Worm (Caenorhabditis elegans) whole organism, L2 larva: ENCODE data around the gene nhr-256.

Experiments
- F13H6.1 ChIP-seq: sonication (generic microtip); optimal IDR thresholded peaks from 2 replicates; lab custom pipeline; 2016; ENCODE audit warnings: missing genetic modification characterization, missing compliant biosample characterization
- R02D3.7 ChIP-seq: fragments of 150-350 bp; optimal IDR thresholded peaks from 2 replicates; lab custom pipeline; 2014; ENCODE audit warnings: missing biosample characterization, missing genetic modification characterization
- alr-1 ChIP-seq: fragments of 150-350 bp; optimal IDR thresholded peaks from 2 replicates; lab custom pipeline; 2014; ENCODE audit warnings: missing biosample characterization, missing genetic modification characterization
- ama-1 ChIP-seq: fragments of 150-350 bp; optimal IDR thresholded peaks from 2 replicates; lab custom pipeline; 2018; ENCODE audit warnings: inconsistent platforms
- blmp-1 ChIP-seq: sonication (generic microtip); optimal IDR thresholded peaks from 2 replicates; lab custom pipeline; 2017; ENCODE audit warnings: missing genetic modification characterization, mild to moderate bottlenecking, missing compliant biosample characterization, antibody characterized with exemption, moderate library complexity; ENCODE audit not compliant: insufficient read depth
- ceh-82 ChIP-seq: fragments of 150-350 bp; optimal IDR thresholded peaks from 2 replicates; lab custom pipeline; 2014; ENCODE audit warnings: missing biosample characterization, missing genetic modification characterization
- crh-2 ChIP-seq: sonication (generic microtip); optimal IDR thresholded peaks from 2 replicates; lab custom pipeline; 2017; ENCODE audit warnings: missing biosample characterization, missing genetic modification characterization
- dmd-4 ChIP-seq: sonication (generic microtip); optimal IDR thresholded peaks from 2 replicates; lab custom pipeline; 2017; ENCODE audit warnings: missing biosample characterization, missing genetic modification characterization
- egl-27 ChIP-seq: sonication (generic microtip); optimal IDR thresholded peaks from 3 replicates; lab custom pipeline; 2017; ENCODE audit warnings: missing biosample characterization, missing genetic modification reagents, missing genetic modification characterization
- elt-1 ChIP-seq: fragments of 150-350 bp; optimal IDR thresholded peaks from 2 replicates; lab custom pipeline; 2014; ENCODE audit warnings: missing biosample characterization, missing genetic modification characterization
- elt-3 ChIP-seq: sonication (generic microtip); optimal IDR thresholded peaks from 2 replicates; lab custom pipeline; 2017; ENCODE audit warnings: missing biosample characterization, missing genetic modification characterization
- fos-1 ChIP-seq: fragments of 150-350 bp; optimal IDR thresholded peaks from 2 replicates; lab custom pipeline; 2014; ENCODE audit warnings: missing biosample characterization, missing genetic modification characterization
- gmeb-1 ChIP-seq: fragments of 150-350 bp; optimal IDR thresholded peaks from 2 replicates; lab custom pipeline; 2014; ENCODE audit warnings: missing biosample characterization, missing genetic modification characterization
- lin-13 ChIP-seq: fragments of 150-350 bp; optimal IDR thresholded peaks from 2 replicates; lab custom pipeline; 2014; ENCODE audit warnings: missing biosample characterization, missing genetic modification reagents, missing genetic modification characterization
- lin-39 ChIP-seq: fragments of 150-350 bp; optimal IDR thresholded peaks from 2 replicates; lab custom pipeline; 2014; ENCODE audit warnings: missing biosample characterization, missing genetic modification reagents, missing genetic modification characterization
- lsy-2 ChIP-seq, 2 experiments: fragments of 150-350 bp in 1 of 2; sonication (generic microtip) in 1 of 2; optimal IDR thresholded peaks; 2 replicates each; lab custom pipeline; 2014 to 2017; ENCODE audit warnings: missing biosample characterization in 2 of 2, missing genetic modification characterization in 2 of 2
- mab-5 ChIP-seq: fragments of 150-350 bp; optimal IDR thresholded peaks from 2 replicates; lab custom pipeline; 2014; ENCODE audit warnings: missing biosample characterization, missing genetic modification characterization
- mbf-1 ChIP-seq: sonication (generic microtip); optimal IDR thresholded peaks from 2 replicates; lab custom pipeline; 2017; ENCODE audit warnings: missing biosample characterization, missing genetic modification characterization
- mdl-1 ChIP-seq, 2 experiments: fragments of 150-350 bp in 1 of 2; sonication (generic microtip) in 1 of 2; optimal IDR thresholded peaks; 2 replicates each; lab custom pipeline; 2017; ENCODE audit warnings: missing biosample characterization in 2 of 2, missing genetic modification characterization in 2 of 2
- nhr-10 ChIP-seq: sonication (generic microtip); optimal IDR thresholded peaks from 2 replicates; lab custom pipeline; 2017; ENCODE audit warnings: missing biosample characterization, missing genetic modification characterization
- nhr-11 ChIP-seq: fragments of 150-350 bp; optimal IDR thresholded peaks from 2 replicates; lab custom pipeline; 2014; ENCODE audit warnings: missing biosample characterization, missing genetic modification characterization
- nhr-12 ChIP-seq: fragments of 150-350 bp; optimal IDR thresholded peaks from 2 replicates; lab custom pipeline; 2014; ENCODE audit warnings: missing biosample characterization, missing genetic modification characterization
- nhr-129 ChIP-seq: fragments of 150-350 bp; optimal IDR thresholded peaks from 2 replicates; lab custom pipeline; 2014; ENCODE audit warnings: missing biosample characterization, missing genetic modification characterization
- nhr-21 ChIP-seq: fragments of 150-350 bp; optimal IDR thresholded peaks from 2 replicates; lab custom pipeline; 2014; ENCODE audit warnings: missing biosample characterization, missing genetic modification characterization
- nhr-23 ChIP-seq: fragments of 150-350 bp; optimal IDR thresholded peaks from 2 replicates; lab custom pipeline; 2014; ENCODE audit warnings: missing biosample characterization, missing genetic modification reagents, missing genetic modification characterization
- nhr-237 ChIP-seq: fragments of 150-350 bp; optimal IDR thresholded peaks from 2 replicates; lab custom pipeline; 2014; ENCODE audit warnings: missing biosample characterization, missing genetic modification characterization
- nhr-77 ChIP-seq: fragments of 150-350 bp; optimal IDR thresholded peaks from 2 replicates; lab custom pipeline; 2014; ENCODE audit warnings: missing biosample characterization, missing genetic modification characterization
- sem-4 ChIP-seq: fragments of 150-350 bp; optimal IDR thresholded peaks from 2 replicates; lab custom pipeline; 2014; ENCODE audit warnings: missing biosample characterization, missing genetic modification reagents, missing genetic modification characterization
- skn-1 ChIP-seq: sonication (generic microtip); optimal IDR thresholded peaks from 2 replicates; lab custom pipeline; 2017; ENCODE audit warnings: missing biosample characterization, missing genetic modification characterization
- sma-3 ChIP-seq: sonication (generic microtip); optimal IDR thresholded peaks from 2 replicates; lab custom pipeline; 2016; ENCODE audit warnings: missing genetic modification reagents, missing genetic modification characterization, missing compliant biosample characterization
- sma-9 ChIP-seq, 2 experiments: fragments of 150-350 bp in 1 of 2; sonication (generic microtip) in 1 of 2; optimal IDR thresholded peaks; 2 replicates each; lab custom pipeline; 2014 to 2016; ENCODE audit warnings: missing genetic modification characterization in 2 of 2, mild to moderate bottlenecking in 1 of 2, missing biosample characterization in 1 of 2, missing compliant biosample characterization in 1 of 2, missing genetic modification reagents in 1 of 2, moderate library complexity in 1 of 2
- snpc-4 ChIP-seq: fragments of 150-350 bp; optimal IDR thresholded peaks from 2 replicates; lab custom pipeline; 2014; ENCODE audit warnings: missing biosample characterization, missing genetic modification characterization
- unc-39 ChIP-seq: fragments of 150-350 bp; optimal IDR thresholded peaks from 2 replicates; lab custom pipeline; 2014; ENCODE audit warnings: missing biosample characterization, missing genetic modification characterization
- unc-55 ChIP-seq: fragments of 150-350 bp; sonication (generic microtip); optimal IDR thresholded peaks from 3 replicates; lab custom pipeline; 2014; ENCODE audit warnings: missing biosample characterization, missing genetic modification reagents, missing genetic modification characterization
- unc-62 ChIP-seq: fragments of 150-350 bp; optimal IDR thresholded peaks from 2 replicates; lab custom pipeline; 2014; ENCODE audit warnings: missing biosample characterization, missing genetic modification reagents, missing genetic modification characterization
- zag-1 ChIP-seq: fragments of 150-350 bp; optimal IDR thresholded peaks from 2 replicates; lab custom pipeline; 2014; ENCODE audit warnings: missing biosample characterization, missing genetic modification characterization
- ztf-11 ChIP-seq: sonication (generic microtip); optimal IDR thresholded peaks from 2 replicates; lab custom pipeline; 2017; ENCODE audit warnings: missing biosample characterization, missing genetic modification characterization
- ztf-4 ChIP-seq: fragments of 150-350 bp; optimal IDR thresholded peaks from 2 replicates; lab custom pipeline; 2014; ENCODE audit warnings: missing biosample characterization, missing genetic modification characterization

The nhr-256 gene

ce11 chrV:1756099-1756498, 12.5 kb downstream of the nhr-256 start:
- TF ChIP-seq nhr-77 (no peak), alr-1 (tag; lab: Kevin White, UChicago) (no peak), elt-1 (tag; lab: Kevin White, UChicago) (no peak), unc-62 (GFP tag; lab: Kevin White, UChicago) (no peak), unc-39 (no peak), gmeb-1 (tag; lab: Kevin White, UChicago) (no peak), nhr-21 (tag; lab: Kevin White, UChicago) (no peak), ztf-4 (no peak), F13H6.1 (no peak), nhr-11 (no peak), crh-2 (tag; lab: Kevin White, UChicago) (no peak), ama-1 (no peak)

- TF ChIP-seq fos-1 (tag; lab: Kevin White, UChicago) (peak; percentile 28), nhr-11 (no peak)
These were observed 13.3 kb downstream of the nhr-256 start, which contains the start of gene clec-204 for ce11 chrV:1756856-1757255. Gene clec-204 (plus strand): TSS chrV:1757156.

DNA sequence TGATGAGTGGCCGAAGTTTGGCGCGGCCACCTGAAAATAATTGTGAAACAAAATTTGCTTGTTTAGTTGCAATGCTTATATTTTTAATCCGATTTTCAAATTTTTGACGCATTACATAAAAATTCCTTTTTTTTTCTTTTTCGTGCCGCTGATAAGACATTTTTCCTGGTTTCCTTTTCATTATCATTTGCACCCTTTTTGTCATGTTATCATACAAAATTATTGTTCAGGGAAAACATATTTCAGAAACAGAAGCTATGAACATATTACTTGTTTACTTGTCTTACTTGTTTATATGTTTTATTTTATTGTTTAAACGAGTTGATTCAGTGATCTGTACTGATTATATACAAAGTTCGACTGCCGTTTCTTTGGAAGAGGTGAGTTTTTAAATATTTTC, 17.1 kb downstream of the nhr-256 start, which contains the start of gene clec-205:
clec-205 (plus strand) TSS at position 212 of the 400 bp plus-strand sequence.
- TF ChIP-seq fos-1 (tag; lab: Kevin White, UChicago): peak; percentile 63
- no peak for TF ChIP-seq nhr-23 (tag; lab: Kevin White, UChicago)
- no peak for TF ChIP-seq lsy-2 (tag; optimal IDR thresholded peaks at IDR 0.05; lab: Kevin White, UChicago)
- no peak for TF ChIP-seq nhr-11
- TF ChIP-seq, all 48 proteins: peak for 1

ce11 chrV:1767427-1767826, 23.9 kb downstream of the nhr-256 start:
- no peak for TF ChIP-seq nhr-10 (tag; lab: Kevin White, UChicago)
- TF ChIP-seq nhr-12 (tag; lab: Kevin White, UChicago): no peak
- TF ChIP-seq zag-1: no peak
- no peak for TF ChIP-seq mab-5 (tag; lab: Kevin White, UChicago)
- TF ChIP-seq nhr-237: no peak
- TF ChIP-seq snpc-4 (tag; lab: Kevin White, UChicago): no peak
- no peak for TF ChIP-seq R02D3.7 (tag; lab: Kevin White, UChicago)
- TF ChIP-seq lin-13: no peak
- no peak for TF ChIP-seq alr-1 (tag; lab: Kevin White, UChicago)
- TF ChIP-seq nhr-77: no peak
- no peak for TF ChIP-seq skn-1 (tag; lab: Kevin White, UChicago)
- TF ChIP-seq sem-4 (tag; lab: Kevin White, UChicago): no peak
- no peak for TF ChIP-seq crh-2 (tag; lab: Kevin White, UChicago)
- no peak for TF ChIP-seq dmd-4 (tag; lab: Kevin White, UChicago)
- TF ChIP-seq mdl-1 (tag; optimal IDR thresholded peaks at IDR 0.05; lab: Kevin White, UChicago): no peak

- TF ChIP-seq F13H6.1 (peak; percentile 21), ztf-11 (tag; lab: Kevin White, UChicago) (no peak), dmd-4 (tag; lab: Kevin White, UChicago) (no peak), R02D3.7 (tag; lab: Kevin White, UChicago) (no peak), nhr-12 (tag; lab: Kevin White, UChicago) (no peak), nhr-129 (peak; percentile 62), lsy-2 (tag; optimal IDR thresholded peaks at IDR 0.05; lab: Kevin White, UChicago) (peak in 1 of 2 experiments; percentile 5), fos-1 (tag; lab: Kevin White, UChicago) (peak; percentile 49), mbf-1 (tag; lab: Kevin White, UChicago) (no peak), lin-39 (no peak), zag-1 (no peak), nhr-77 (no peak), egl-27 (tag; lab: Kevin White, UChicago) (no peak), gmeb-1 (tag; lab: Kevin White, UChicago) (peak; percentile 25), sma-3 (GFP tag; lab: Kevin White, UChicago) (peak; percentile 1), unc-55 (GFP tag; lab: Kevin White, UChicago) (no peak), elt-3 (no peak), elt-1 (tag; lab: Kevin White, UChicago) (no peak), ceh-82 (tag; lab: Kevin White, UChicago) (no peak), blmp-1 (tag; lab: Kevin White, UChicago) (no peak), sma-9 (GFP tag; optimal IDR thresholded peaks at IDR 0.05; lab: Kevin White, UChicago) (peak; percentile 58), sma-9 (tag; optimal IDR thresholded peaks at IDR 0.05; lab: Kevin White, UChicago) (no peak), mdl-1 (tag; optimal IDR thresholded peaks at IDR 0.05; lab: Kevin White, UChicago) (no peak), nhr-21 (tag; lab: Kevin White, UChicago) (peak; percentile 14)
These were observed 28.2 kb downstream of the nhr-256 start, which contains the start of gene dhs-13 for ce11 chrV:1771727-1772126. Gene dhs-13 (minus strand): TSS chrV:1771734.
